Fruit fly (Drosophila melanogaster): ENCODE measurements around the gene Hmgcr.

- TF ChIP-seq spab (GFP tag; optimal IDR thresholded peaks at IDR 0.05) (peak; percentile 77), Hr39 (GFP tag; optimal IDR thresholded peaks at IDR 0.05) (peak; percentile 60), dsx (GFP tag; optimal IDR thresholded peaks at IDR 0.05; ENCODE audit: poor library complexity, severe bottlenecking) (peak; percentile 59), fd59A (GFP tag; optimal IDR thresholded peaks at IDR 0.05) (peak; percentile 67), CG10631 (GFP tag; optimal IDR thresholded peaks at IDR 0.05) (peak; percentile 80), ss (GFP tag; optimal IDR thresholded peaks at IDR 0.05) (peak; percentile 65 to 81), CG6808 (GFP tag; optimal IDR thresholded peaks at IDR 0.05) (peak; percentile 71), fd85E (GFP tag; optimal IDR thresholded peaks at IDR 0.05) (no peak), pdm3 (GFP tag; optimal IDR thresholded peaks at IDR 0.05) (peak; percentile 68)
These were observed 55.4 kb downstream of the Hmgcr start for dm6 chr3R:23788406-23789021.
